Worm (Caenorhabditis elegans) whole organism, L4 larva: ENCODE measurements around the gene Y58A7A.2.

Source experiments
- ceh-20 ChIP-seq: fragments of 200-800 bp; sonication (Bioruptor generic); IDR thresholded peaks from 2 replicates; pipeline ENCODE4 v1.3.6; 2022; ENCODE audit warnings: missing genetic modification reagents, missing genetic modification characterization, missing compliant biosample characterization
- ceh-82 ChIP-seq: sonication (generic microtip); optimal IDR thresholded peaks from 2 replicates; lab custom pipeline; 2017; ENCODE audit warnings: missing biosample characterization, missing genetic modification characterization
- daf-12 ChIP-seq: fragments of 150-350 bp; optimal IDR thresholded peaks from 2 replicates; lab custom pipeline; 2014; ENCODE audit warnings: missing biosample characterization, missing genetic modification reagents, missing genetic modification characterization
- lsy-2 ChIP-seq, 2 experiments: fragments of 150-350 bp in 1 of 2; sonication (generic microtip) in 1 of 2; optimal IDR thresholded peaks; 2 replicates each; lab custom pipeline; 2014 to 2017; ENCODE audit warnings: missing biosample characterization in 2 of 2, missing genetic modification characterization in 2 of 2
- nhr-28 ChIP-seq: fragments of 150-350 bp; optimal IDR thresholded peaks from 2 replicates; lab custom pipeline; 2014; ENCODE audit warnings: missing biosample characterization, missing genetic modification characterization
- nhr-77 ChIP-seq: fragments of 150-350 bp; optimal IDR thresholded peaks from 2 replicates; lab custom pipeline; 2014; ENCODE audit warnings: missing biosample characterization, missing genetic modification characterization
- unc-62 ChIP-seq, 3 experiments: fragments of 150-350 bp in 1 of 3; sonication (generic microtip); optimal IDR thresholded peaks in 2 of 3; peaks in 1 of 3; 1 replicate in 1 of 3; 2 replicates in 2 of 3; lab custom pipeline; 2014 to 2017; ENCODE audit warnings: missing biosample characterization in 3 of 3, missing genetic modification characterization in 3 of 3, missing genetic modification reagents in 3 of 3, missing genotype in 1 of 3

- TF ChIP-seq daf-12 (tag; lab: Kevin White, UChicago), result no peak
- peak; percentile 64 for TF ChIP-seq nhr-28 (tag; lab: Kevin White, UChicago)
- peak in 1 of 2 experiments; percentile 59 for TF ChIP-seq lsy-2 (tag; optimal IDR thresholded peaks at IDR 0.05; lab: Kevin White, UChicago)
- no peak for TF ChIP-seq ceh-82 (tag; lab: Kevin White, UChicago)
- TF ChIP-seq unc-62 (GFP tag; optimal IDR thresholded peaks at IDR 0.05 in 1 of 2; lab: Kevin White, UChicago), result no peak
- TF ChIP-seq unc-62 (tag; optimal IDR thresholded peaks at IDR 0.05; lab: Kevin White, UChicago), result no peak
- TF ChIP-seq ceh-20 (GFP tag; lab: Robert Waterston, UW), result no peak
- no peak for TF ChIP-seq nhr-77
Observed at ce11 chrV:5086919-5087404, 15.0 kb upstream of the Y58A7A.2 start, which contains the start of gene Y58A7A.5.
